Worm (Caenorhabditis elegans) whole organism, L2 larva: Measurements from ENCODE around the gene R10E4.1.

Experiments used
- C34F6.9 ChIP-seq: fragments of 150-350 bp; optimal IDR thresholded peaks from 2 replicates; lab custom pipeline; 2014; ENCODE audit warnings: missing biosample characterization, missing genetic modification characterization
- F13H6.1 ChIP-seq: sonication (generic microtip); optimal IDR thresholded peaks from 2 replicates; lab custom pipeline; 2016; ENCODE audit warnings: missing genetic modification characterization, missing compliant biosample characterization
- R02D3.7 ChIP-seq: fragments of 150-350 bp; optimal IDR thresholded peaks from 2 replicates; lab custom pipeline; 2014; ENCODE audit warnings: missing biosample characterization, missing genetic modification characterization
- Y55F3AM.14 ChIP-seq: fragments of 200-800 bp; sonication (Bioruptor generic); optimal IDR thresholded peaks from 2 replicates; lab custom pipeline; 2018; ENCODE audit warnings: mild to moderate bottlenecking, missing genetic modification characterization, missing compliant biosample characterization
- ZK546.5 ChIP-seq: sonication (generic microtip); optimal IDR thresholded peaks from 2 replicates; lab custom pipeline; 2017; ENCODE audit warnings: missing biosample characterization, missing genetic modification characterization
- aly-2 ChIP-seq: fragments of 150-350 bp; optimal IDR thresholded peaks from 2 replicates; lab custom pipeline; 2014; ENCODE audit warnings: missing biosample characterization, missing genetic modification characterization
- blmp-1 ChIP-seq: sonication (generic microtip); optimal IDR thresholded peaks from 2 replicates; lab custom pipeline; 2017; ENCODE audit warnings: missing genetic modification characterization, mild to moderate bottlenecking, missing compliant biosample characterization, antibody characterized with exemption, moderate library complexity; ENCODE audit not compliant: insufficient read depth
- ceh-16 ChIP-seq: fragments of 150-350 bp; optimal IDR thresholded peaks from 2 replicates; lab custom pipeline; 2014; ENCODE audit warnings: missing biosample characterization, missing genetic modification characterization
- ceh-82 ChIP-seq: fragments of 150-350 bp; optimal IDR thresholded peaks from 2 replicates; lab custom pipeline; 2014; ENCODE audit warnings: missing biosample characterization, missing genetic modification characterization
- crh-2 ChIP-seq: sonication (generic microtip); optimal IDR thresholded peaks from 2 replicates; lab custom pipeline; 2017; ENCODE audit warnings: missing biosample characterization, missing genetic modification characterization
- dmd-4 ChIP-seq: sonication (generic microtip); optimal IDR thresholded peaks from 2 replicates; lab custom pipeline; 2017; ENCODE audit warnings: missing biosample characterization, missing genetic modification characterization
- elt-3 ChIP-seq: sonication (generic microtip); optimal IDR thresholded peaks from 2 replicates; lab custom pipeline; 2017; ENCODE audit warnings: missing biosample characterization, missing genetic modification characterization
- fos-1 ChIP-seq: fragments of 150-350 bp; optimal IDR thresholded peaks from 2 replicates; lab custom pipeline; 2014; ENCODE audit warnings: missing biosample characterization, missing genetic modification characterization
- gmeb-1 ChIP-seq: fragments of 150-350 bp; optimal IDR thresholded peaks from 2 replicates; lab custom pipeline; 2014; ENCODE audit warnings: missing biosample characterization, missing genetic modification characterization
- lin-13 ChIP-seq: fragments of 150-350 bp; optimal IDR thresholded peaks from 2 replicates; lab custom pipeline; 2014; ENCODE audit warnings: missing biosample characterization, missing genetic modification reagents, missing genetic modification characterization
- mdl-1 ChIP-seq, 2 experiments: fragments of 150-350 bp in 1 of 2; sonication (generic microtip) in 1 of 2; optimal IDR thresholded peaks; 2 replicates each; lab custom pipeline; 2017; ENCODE audit warnings: missing biosample characterization in 2 of 2, missing genetic modification characterization in 2 of 2
- nhr-10 ChIP-seq: sonication (generic microtip); optimal IDR thresholded peaks from 2 replicates; lab custom pipeline; 2017; ENCODE audit warnings: missing biosample characterization, missing genetic modification characterization
- nhr-11 ChIP-seq: fragments of 150-350 bp; optimal IDR thresholded peaks from 2 replicates; lab custom pipeline; 2014; ENCODE audit warnings: missing biosample characterization, missing genetic modification characterization
- nhr-12 ChIP-seq: fragments of 150-350 bp; optimal IDR thresholded peaks from 2 replicates; lab custom pipeline; 2014; ENCODE audit warnings: missing biosample characterization, missing genetic modification characterization
- nhr-21 ChIP-seq: fragments of 150-350 bp; optimal IDR thresholded peaks from 2 replicates; lab custom pipeline; 2014; ENCODE audit warnings: missing biosample characterization, missing genetic modification characterization
- nhr-23 ChIP-seq: fragments of 150-350 bp; optimal IDR thresholded peaks from 2 replicates; lab custom pipeline; 2014; ENCODE audit warnings: missing biosample characterization, missing genetic modification reagents, missing genetic modification characterization
- nhr-237 ChIP-seq: fragments of 150-350 bp; optimal IDR thresholded peaks from 2 replicates; lab custom pipeline; 2014; ENCODE audit warnings: missing biosample characterization, missing genetic modification characterization
- nhr-25 ChIP-seq: fragments of 150-350 bp; sonication (generic microtip); optimal IDR thresholded peaks from 3 replicates; lab custom pipeline; 2014; ENCODE audit warnings: missing biosample characterization, missing genetic modification characterization
- peb-1 ChIP-seq: fragments of 150-350 bp; optimal IDR thresholded peaks from 2 replicates; lab custom pipeline; 2014; ENCODE audit warnings: missing biosample characterization, missing genetic modification characterization
- sem-4 ChIP-seq: fragments of 150-350 bp; optimal IDR thresholded peaks from 2 replicates; lab custom pipeline; 2014; ENCODE audit warnings: missing biosample characterization, missing genetic modification reagents, missing genetic modification characterization
- skn-1 ChIP-seq: sonication (generic microtip); optimal IDR thresholded peaks from 2 replicates; lab custom pipeline; 2017; ENCODE audit warnings: missing biosample characterization, missing genetic modification characterization
- sma-3 ChIP-seq: sonication (generic microtip); optimal IDR thresholded peaks from 2 replicates; lab custom pipeline; 2016; ENCODE audit warnings: missing genetic modification reagents, missing genetic modification characterization, missing compliant biosample characterization
- sma-9 ChIP-seq, 2 experiments: fragments of 150-350 bp in 1 of 2; sonication (generic microtip) in 1 of 2; optimal IDR thresholded peaks; 2 replicates each; lab custom pipeline; 2014 to 2016; ENCODE audit warnings: missing genetic modification characterization in 2 of 2, mild to moderate bottlenecking in 1 of 2, missing biosample characterization in 1 of 2, missing compliant biosample characterization in 1 of 2, missing genetic modification reagents in 1 of 2, moderate library complexity in 1 of 2
- unc-39 ChIP-seq: fragments of 150-350 bp; optimal IDR thresholded peaks from 2 replicates; lab custom pipeline; 2014; ENCODE audit warnings: missing biosample characterization, missing genetic modification characterization
- unc-55 ChIP-seq: fragments of 150-350 bp; sonication (generic microtip); optimal IDR thresholded peaks from 3 replicates; lab custom pipeline; 2014; ENCODE audit warnings: missing biosample characterization, missing genetic modification reagents, missing genetic modification characterization
- unc-62 ChIP-seq: fragments of 150-350 bp; optimal IDR thresholded peaks from 2 replicates; lab custom pipeline; 2014; ENCODE audit warnings: missing biosample characterization, missing genetic modification reagents, missing genetic modification characterization
- zag-1 ChIP-seq: fragments of 150-350 bp; optimal IDR thresholded peaks from 2 replicates; lab custom pipeline; 2014; ENCODE audit warnings: missing biosample characterization, missing genetic modification characterization
- ztf-1 ChIP-seq: fragments of 200-800 bp; sonication (Bioruptor generic); conservative IDR thresholded peaks from 2 replicates; pipeline ENCODE4 v1.3.6; 2022; ENCODE audit warnings: missing genetic modification characterization, missing compliant biosample characterization
- ztf-11 ChIP-seq: sonication (generic microtip); optimal IDR thresholded peaks from 2 replicates; lab custom pipeline; 2017; ENCODE audit warnings: missing biosample characterization, missing genetic modification characterization
- ztf-4 ChIP-seq: fragments of 150-350 bp; optimal IDR thresholded peaks from 2 replicates; lab custom pipeline; 2014; ENCODE audit warnings: missing biosample characterization, missing genetic modification characterization

Gene R10E4.1

DNA sequence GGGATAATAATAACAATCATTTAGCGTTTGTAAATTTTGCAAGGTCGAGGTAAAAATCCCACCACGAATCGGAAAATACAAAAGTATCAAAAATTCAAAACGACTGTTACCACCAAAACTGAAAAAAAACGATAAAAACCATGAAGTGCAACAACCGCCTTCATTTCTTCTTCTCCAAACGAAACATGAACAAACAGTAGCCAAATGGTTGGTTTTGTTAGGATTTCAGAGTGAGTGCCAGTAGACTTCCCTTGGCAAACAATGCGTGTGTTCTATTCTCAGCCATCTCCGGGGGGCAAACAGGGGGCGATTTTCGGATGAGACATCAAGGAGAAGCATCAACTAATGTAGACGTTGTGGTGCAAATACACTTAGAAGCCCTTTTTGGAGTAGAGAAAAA is 44.8 kb upstream of the R10E4.1 start:
- no peak for TF ChIP-seq skn-1 (tag; lab: Kevin White, UChicago)
- TF ChIP-seq gmeb-1: no peak
- TF ChIP-seq C34F6.9 (tag; lab: Kevin White, UChicago): no peak
- TF ChIP-seq ZK546.5 (tag; lab: Kevin White, UChicago): no peak

DNA sequence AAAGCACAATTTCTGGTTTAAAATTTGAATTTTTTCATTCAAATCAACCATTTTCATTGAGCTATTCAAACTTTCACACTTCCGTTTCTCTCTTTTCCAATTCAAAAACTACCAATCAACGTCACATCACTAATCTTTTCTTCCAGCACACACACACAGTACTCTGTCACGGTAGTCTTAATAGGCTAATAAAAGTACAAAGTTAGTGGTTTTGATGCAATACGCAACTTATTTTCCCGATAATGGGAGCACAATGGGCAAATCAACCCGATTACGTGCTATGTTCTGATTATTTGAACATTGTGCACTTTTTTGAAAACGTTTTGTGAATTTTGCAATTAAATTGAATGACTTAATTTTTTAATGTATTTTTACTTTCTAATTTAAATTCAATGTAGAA is 42.2 kb upstream of the R10E4.1 start:
- peak; percentile 80 for TF ChIP-seq fos-1 (tag; lab: Kevin White, UChicago)
- TF ChIP-seq ztf-4 (tag; lab: Kevin White, UChicago): no peak

DNA sequence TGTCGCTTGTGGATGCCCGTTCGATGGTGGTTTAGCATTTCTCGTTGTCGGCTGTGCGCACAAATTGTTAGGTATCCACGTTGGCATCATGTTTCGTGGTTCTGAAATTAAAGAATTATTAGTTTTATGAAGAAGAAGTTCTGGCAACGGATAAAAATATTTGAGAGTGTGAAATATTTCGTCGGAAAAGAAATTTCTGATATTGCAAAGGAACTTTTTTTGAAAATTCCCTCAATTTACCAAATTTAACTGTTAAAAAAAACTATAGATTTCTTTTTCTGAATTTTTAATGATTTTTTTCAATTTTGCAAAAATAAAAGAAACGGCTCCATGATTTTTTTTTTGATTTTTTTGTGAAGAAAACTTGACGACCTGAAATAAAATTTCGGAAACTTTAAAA is 41.5 kb upstream of the R10E4.1 start, which contains the start of gene mpk-1:
TSS of gene mpk-1 (minus strand) at position 101 of the 400 bp plus-strand sequence.
- no peak for TF ChIP-seq ztf-11 (tag; lab: Kevin White, UChicago)
- TF ChIP-seq crh-2 (tag; lab: Kevin White, UChicago): no peak
- no peak for TF ChIP-seq nhr-11 (tag; lab: Kevin White, UChicago)
- no peak for TF ChIP-seq ceh-16
- TF ChIP-seq nhr-237 (tag; lab: Kevin White, UChicago): no peak
- TF ChIP-seq nhr-25 (tag; lab: Kevin White, UChicago): no peak
- no peak for TF ChIP-seq aly-2 (tag; lab: Kevin White, UChicago)
- no peak for TF ChIP-seq nhr-12
- no peak for TF ChIP-seq mdl-1 (tag; optimal IDR thresholded peaks at IDR 0.05; lab: Kevin White, UChicago)
- no peak for TF ChIP-seq fos-1 (tag; lab: Kevin White, UChicago)
- TF ChIP-seq skn-1 (tag; lab: Kevin White, UChicago): no peak
- TF ChIP-seq zag-1 (tag; lab: Kevin White, UChicago): no peak
- TF ChIP-seq unc-62 (GFP tag; lab: Kevin White, UChicago): no peak
- TF ChIP-seq, all 48 proteins: peak for 0

DNA sequence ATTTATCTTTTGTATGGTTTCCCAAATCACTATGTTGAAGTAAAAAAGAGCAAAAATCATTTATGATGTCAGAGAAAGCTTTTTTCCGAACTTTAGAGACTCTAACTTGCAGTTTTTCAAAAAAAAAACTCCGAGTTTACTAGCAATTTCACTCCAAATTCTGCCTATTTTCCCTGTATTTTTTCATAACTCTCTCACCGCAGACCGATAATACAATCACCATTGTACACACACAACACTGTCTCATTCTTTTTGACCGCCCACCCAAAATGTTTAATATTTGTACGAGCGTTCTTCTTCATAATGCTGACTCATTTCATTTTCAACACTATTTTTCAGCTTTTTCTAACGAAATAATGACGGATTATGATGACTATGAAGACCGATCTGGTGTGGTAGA is 40.7 kb upstream of the R10E4.1 start, which contains the start of gene F43C1.5:
TSS of gene F43C1.5 (plus strand) at position 301 of the 400 bp plus-strand sequence.
- TF ChIP-seq blmp-1 (no peak), nhr-10 (tag; lab: Kevin White, UChicago) (no peak), Y55F3AM.14 (GFP tag; lab: Kevin White, UChicago) (no peak), lin-13 (no peak), ztf-1 (GFP tag; lab: Robert Waterston, UW) (no peak), ceh-16 (no peak), R02D3.7 (no peak), ceh-82 (tag; lab: Kevin White, UChicago) (no peak), elt-3 (tag; lab: Kevin White, UChicago) (no peak), sem-4 (tag; lab: Kevin White, UChicago) (no peak), ztf-11 (tag; lab: Kevin White, UChicago) (no peak), peb-1 (no peak), ZK546.5 (tag; lab: Kevin White, UChicago) (no peak), dmd-4 (tag; lab: Kevin White, UChicago) (no peak), sma-3 (GFP tag; lab: Kevin White, UChicago) (no peak), nhr-23 (no peak), nhr-11 (tag; lab: Kevin White, UChicago) (no peak), aly-2 (tag; lab: Kevin White, UChicago) (no peak), nhr-237 (tag; lab: Kevin White, UChicago) (no peak), nhr-25 (tag; lab: Kevin White, UChicago) (no peak)

- TF ChIP-seq blmp-1 (no peak), nhr-21 (tag; lab: Kevin White, UChicago) (no peak), F13H6.1 (no peak), unc-55 (GFP tag; lab: Kevin White, UChicago) (no peak), unc-39 (tag; lab: Kevin White, UChicago) (no peak), sma-9 (GFP tag; optimal IDR thresholded peaks at IDR 0.05; lab: Kevin White, UChicago) (no peak), sma-9 (tag; optimal IDR thresholded peaks at IDR 0.05; lab: Kevin White, UChicago) (no peak)
Measured at ce11 chrIII:4230092-4230491, 39.5 kb upstream of the R10E4.1 start.
